Fruit fly (Drosophila melanogaster) whole organism, prepupa: ENCODE data around the gene Dr.
A peak's percentile ranks its signal among the peaks of the same experiment; 100 is the strongest.

ENCODE experiments used
- CG10631 ChIP-seq: fragments of 200-800 bp; sonication (Bioruptor generic); optimal IDR thresholded peaks from 2 replicates; lab custom pipeline; 2016; ENCODE audit warnings: missing biosample characterization, missing genetic modification characterization
- CG10669 ChIP-seq: fragments of 200-800 bp; sonication (Bioruptor generic); optimal IDR thresholded peaks from 3 replicates; lab custom pipeline; 2018; ENCODE audit warnings: missing biosample characterization, mild to moderate bottlenecking, missing genetic modification characterization, moderate library complexity
- CG11762 ChIP-seq: fragments of 200-800 bp; sonication (Bioruptor generic); optimal IDR thresholded peaks from 3 replicates; lab custom pipeline; 2016; ENCODE audit warnings: missing biosample characterization, missing genetic modification characterization; ENCODE audit not compliant: insufficient read depth
- CG15336 ChIP-seq: fragments of 200-800 bp; sonication (Bioruptor generic); IDR thresholded peaks from 2 replicates; pipeline ENCODE4 v1.3.6; 2022; ENCODE audit warnings: missing biosample characterization, missing genetic modification characterization
- CG16779 ChIP-seq: fragments of 200-800 bp; sonication (Bioruptor generic); optimal IDR thresholded peaks from 3 replicates; lab custom pipeline; 2017; ENCODE audit warnings: missing biosample characterization, mild to moderate bottlenecking, missing genetic modification characterization
- CG31627 ChIP-seq: fragments of 200-800 bp; sonication (Bioruptor generic); optimal IDR thresholded peaks from 3 replicates; lab custom pipeline; 2016; ENCODE audit warnings: missing biosample characterization, missing genetic modification characterization
- CG32006 ChIP-seq: fragments of 200-800 bp; sonication (Bioruptor generic); optimal IDR thresholded peaks from 3 replicates; lab custom pipeline; 2017; ENCODE audit warnings: missing biosample characterization, mild to moderate bottlenecking, missing genetic modification characterization
- CG34406 ChIP-seq: fragments of 200-800 bp; sonication (Bioruptor generic); optimal IDR thresholded peaks from 3 replicates; lab custom pipeline; 2016; ENCODE audit warnings: missing biosample characterization, missing genetic modification characterization
- CG3919 ChIP-seq: fragments of 200-800 bp; sonication (Bioruptor generic); optimal IDR thresholded peaks from 3 replicates; lab custom pipeline; 2016; ENCODE audit warnings: missing biosample characterization, missing genetic modification characterization
- CG4318 ChIP-seq: fragments of 200-800 bp; sonication (Bioruptor generic); optimal IDR thresholded peaks from 3 replicates; lab custom pipeline; 2017; ENCODE audit warnings: missing biosample characterization, mild to moderate bottlenecking, missing genetic modification characterization
- CG6163 ChIP-seq: fragments of 200-800 bp; sonication (Bioruptor generic); IDR thresholded peaks from 3 replicates; pipeline ENCODE4 v1.3.6; 2022; ENCODE audit warnings: missing biosample characterization, missing genetic modification characterization
- CG6276 ChIP-seq: fragments of 200-800 bp; sonication (Bioruptor generic); optimal IDR thresholded peaks from 2 replicates; lab custom pipeline; 2017; ENCODE audit warnings: missing biosample characterization, mild to moderate bottlenecking, missing genetic modification characterization
- CG6854 ChIP-seq: fragments of 200-800 bp; sonication (Bioruptor generic); optimal IDR thresholded peaks from 2 replicates; lab custom pipeline; 2017; ENCODE audit warnings: missing biosample characterization, mild to moderate bottlenecking, missing genetic modification characterization
- CG7368 ChIP-seq: fragments of 200-800 bp; sonication (Bioruptor generic); optimal IDR thresholded peaks from 3 replicates; lab custom pipeline; 2016; ENCODE audit warnings: missing biosample characterization, missing genetic modification characterization
- CG8632 ChIP-seq: fragments of 200-800 bp; sonication (Bioruptor generic); optimal IDR thresholded peaks from 3 replicates; lab custom pipeline; 2016; ENCODE audit warnings: missing biosample characterization, missing genetic modification characterization
- CG9139 ChIP-seq: fragments of 200-800 bp; sonication (Bioruptor generic); optimal IDR thresholded peaks from 3 replicates; lab custom pipeline; 2017; ENCODE audit warnings: missing biosample characterization, mild to moderate bottlenecking, missing genetic modification characterization
- Eip78C ChIP-seq: fragments of 200-800 bp; sonication (Bioruptor generic); peaks from one replicate; lab custom pipeline; 2016; ENCODE audit warnings: missing biosample characterization, missing genetic modification characterization
- Hr38 ChIP-seq: sonication (Bioruptor generic); optimal IDR thresholded peaks from 2 replicates; lab custom pipeline; 2016; ENCODE audit warnings: missing biosample characterization, missing genetic modification characterization
- Hr4 ChIP-seq: fragments of 200-800 bp; sonication (Bioruptor generic); optimal IDR thresholded peaks from 3 replicates; lab custom pipeline; 2016; ENCODE audit warnings: missing biosample characterization, missing genetic modification characterization
- Met ChIP-seq: fragments of 200-800 bp; sonication (Bioruptor generic); optimal IDR thresholded peaks from 3 replicates; lab custom pipeline; 2016; ENCODE audit warnings: missing biosample characterization, missing genetic modification characterization
- Sox102F ChIP-seq: fragments of 200-800 bp; sonication (Bioruptor generic); optimal IDR thresholded peaks from 2 replicates; lab custom pipeline; 2016; ENCODE audit warnings: missing biosample characterization, mild to moderate bottlenecking, missing genetic modification characterization
- Sox14 ChIP-seq: fragments of 200-800 bp; sonication (Bioruptor generic); optimal IDR thresholded peaks from 3 replicates; lab custom pipeline; 2016; ENCODE audit warnings: missing biosample characterization, missing genetic modification characterization
- achi ChIP-seq: fragments of 200-800 bp; sonication (Bioruptor generic); optimal IDR thresholded peaks from 3 replicates; lab custom pipeline; 2016; ENCODE audit warnings: missing biosample characterization, missing genetic modification characterization
- cyc ChIP-seq: fragments of 200-800 bp; sonication (Bioruptor generic); optimal IDR thresholded peaks from 3 replicates; lab custom pipeline; 2016; ENCODE audit warnings: missing biosample characterization, missing genetic modification characterization
- dac ChIP-seq: fragments of 200-800 bp; sonication (Bioruptor generic); optimal IDR thresholded peaks from 2 replicates; lab custom pipeline; 2017; ENCODE audit warnings: missing biosample characterization, mild to moderate bottlenecking, missing genetic modification characterization
- eg ChIP-seq: fragments of 200-800 bp; sonication (Bioruptor generic); IDR thresholded peaks from 3 replicates; pipeline ENCODE4 v1.3.6; 2022; ENCODE audit warnings: missing biosample characterization, missing genetic modification characterization
- esn ChIP-seq: fragments of 200-800 bp; sonication (Bioruptor generic); optimal IDR thresholded peaks from 2 replicates; lab custom pipeline; 2016; ENCODE audit warnings: missing biosample characterization, mild to moderate bottlenecking, missing genetic modification characterization, moderate library complexity
- fd59A ChIP-seq: fragments of 200-800 bp; sonication (Bioruptor generic); optimal IDR thresholded peaks from 2 replicates; lab custom pipeline; 2017; ENCODE audit warnings: missing biosample characterization, mild to moderate bottlenecking, missing genetic modification characterization, missing genetic modification reagents
- fd85E ChIP-seq: fragments of 200-800 bp; sonication (Bioruptor generic); optimal IDR thresholded peaks from 3 replicates; lab custom pipeline; 2016; ENCODE audit warnings: missing biosample characterization, missing genetic modification characterization
- lz ChIP-seq: fragments of 200-800 bp; sonication (Bioruptor generic); optimal IDR thresholded peaks from 3 replicates; lab custom pipeline; 2016; ENCODE audit warnings: missing biosample characterization, missing genetic modification characterization
- salr ChIP-seq, 2 experiments: fragments of 200-800 bp; sonication (Bioruptor generic); optimal IDR thresholded peaks; 3 replicates each; lab custom pipeline; 2016 to 2018; ENCODE audit warnings: missing biosample characterization in 2 of 2, missing genetic modification characterization in 2 of 2, mild to moderate bottlenecking in 1 of 2
- ss ChIP-seq, 2 experiments: fragments of 200-800 bp; sonication (Bioruptor generic); optimal IDR thresholded peaks; 2 replicates in 1 of 2; 3 replicates in 1 of 2; lab custom pipeline; 2017 to 2018; ENCODE audit warnings: mild to moderate bottlenecking in 2 of 2, missing biosample characterization in 2 of 2, missing genetic modification characterization in 2 of 2, moderate library complexity in 1 of 2
- svp ChIP-seq: fragments of 200-800 bp; sonication (Bioruptor generic); peaks from one replicate; lab custom pipeline; 2016; ENCODE audit warnings: missing biosample characterization, missing genetic modification characterization
- topi ChIP-seq: fragments of 200-800 bp; sonication (Bioruptor generic); optimal IDR thresholded peaks from 3 replicates; lab custom pipeline; 2016; ENCODE audit warnings: missing biosample characterization, missing genetic modification characterization
- vri ChIP-seq: fragments of 200-800 bp; sonication (Bioruptor generic); optimal IDR thresholded peaks from 3 replicates; lab custom pipeline; 2016; ENCODE audit warnings: missing biosample characterization, mild to moderate bottlenecking, missing genetic modification characterization

The Dr gene

DNA sequence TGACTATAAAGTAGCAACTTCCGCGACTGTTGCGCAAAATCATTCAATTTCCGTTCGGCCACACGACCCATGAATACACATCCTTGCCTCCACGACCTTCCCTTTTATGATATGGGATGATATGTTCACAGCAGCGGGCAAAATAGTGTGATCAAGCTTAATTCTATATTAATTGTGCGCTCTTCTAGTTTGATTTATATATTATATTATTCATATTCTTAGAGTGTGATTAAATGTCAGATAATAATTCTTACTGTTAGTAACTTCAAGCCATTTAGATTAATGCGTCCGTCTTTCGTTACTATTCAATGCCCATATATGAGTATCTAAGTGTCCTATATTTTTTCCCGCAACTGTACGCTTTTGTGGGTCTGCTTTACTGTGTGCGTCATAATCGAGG, 25.2 kb downstream of the Dr start (continued):
- TF ChIP-seq CG31627 (GFP tag; lab: Kevin White, UChicago) = no peak

DNA sequence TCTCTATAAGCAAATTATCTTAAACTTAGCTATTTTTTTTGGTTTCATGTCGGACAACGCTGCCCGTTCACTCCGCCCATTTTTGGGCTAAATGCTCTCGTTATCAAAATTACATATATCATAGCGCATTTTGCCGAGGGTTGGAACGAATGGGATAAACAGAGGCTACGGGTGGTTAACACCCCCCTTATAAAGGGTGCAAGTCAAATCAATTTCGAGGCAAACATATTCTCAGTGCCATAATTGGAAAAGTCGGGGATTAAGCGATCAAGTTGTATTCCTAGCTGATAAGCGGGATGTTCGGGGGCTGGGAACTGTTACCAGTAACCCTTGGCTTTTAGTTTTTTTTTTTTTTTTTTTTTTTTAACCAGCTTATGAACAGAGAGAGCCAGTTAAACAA, 27.1 kb downstream of the Dr start:
- TF ChIP-seq CG6276 (GFP tag; lab: Kevin White, UChicago) = no peak
- no peak for TF ChIP-seq CG10669 (GFP tag; lab: Kevin White, UChicago)
- no peak for TF ChIP-seq CG32006 (GFP tag; lab: Kevin White, UChicago)
- no peak for TF ChIP-seq Eip78C (GFP tag; lab: Kevin White, UChicago)
- no peak for TF ChIP-seq salr (GFP tag; optimal IDR thresholded peaks at IDR 0.05; lab: Kevin White, UChicago)
- no peak for TF ChIP-seq cyc
- TF ChIP-seq svp (GFP tag; lab: Kevin White, UChicago) = no peak
- no peak for TF ChIP-seq lz
- TF ChIP-seq CG11762 (GFP tag; lab: Kevin White, UChicago) = no peak
- no peak for TF ChIP-seq CG10631
- no peak for TF ChIP-seq achi (GFP tag; lab: Kevin White, UChicago)

DNA sequence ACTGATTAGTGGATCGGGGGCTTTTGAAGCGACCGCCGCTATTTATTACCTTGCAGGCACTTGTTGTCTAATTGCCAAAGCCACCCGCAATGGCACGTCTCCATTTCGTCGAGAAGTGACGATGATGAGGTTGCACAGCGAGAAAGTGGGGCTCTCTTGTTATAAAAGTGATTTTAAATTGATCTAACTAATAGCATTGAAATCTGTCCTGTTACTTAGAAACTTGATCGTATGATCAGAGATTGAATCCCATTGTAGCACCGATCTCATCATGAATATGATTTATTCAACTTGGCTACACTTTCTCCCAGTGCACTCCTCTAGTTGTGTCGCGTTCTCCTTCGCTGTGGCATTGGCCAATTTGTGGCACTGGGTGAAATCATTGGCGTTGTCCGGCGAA, 28.1 kb downstream of the Dr start:
- TF ChIP-seq CG34406 (GFP tag; lab: Kevin White, UChicago) (no peak), eg (GFP tag; lab: Robert Waterston, UW) (0 out of 3 replicates have a peak, but pooled peaks have one; percentile 20), svp (GFP tag; lab: Kevin White, UChicago) (peak; percentile 49), lz (no peak), Hr4 (GFP tag; lab: Kevin White, UChicago) (peak; percentile 57), CG32006 (GFP tag; lab: Kevin White, UChicago) (peak; percentile 62), CG4318 (peak; percentile 24), CG15336 (GFP tag; lab: Robert Waterston, UW) (0 out of 2 replicates have a peak, but pooled peaks have one; percentile 17), Sox102F (GFP tag; lab: Kevin White, UChicago) (no peak), CG6163 (GFP tag; lab: Robert Waterston, UW) (peak; percentile 61; the same call in 2 of the 3 replicates)

DNA sequence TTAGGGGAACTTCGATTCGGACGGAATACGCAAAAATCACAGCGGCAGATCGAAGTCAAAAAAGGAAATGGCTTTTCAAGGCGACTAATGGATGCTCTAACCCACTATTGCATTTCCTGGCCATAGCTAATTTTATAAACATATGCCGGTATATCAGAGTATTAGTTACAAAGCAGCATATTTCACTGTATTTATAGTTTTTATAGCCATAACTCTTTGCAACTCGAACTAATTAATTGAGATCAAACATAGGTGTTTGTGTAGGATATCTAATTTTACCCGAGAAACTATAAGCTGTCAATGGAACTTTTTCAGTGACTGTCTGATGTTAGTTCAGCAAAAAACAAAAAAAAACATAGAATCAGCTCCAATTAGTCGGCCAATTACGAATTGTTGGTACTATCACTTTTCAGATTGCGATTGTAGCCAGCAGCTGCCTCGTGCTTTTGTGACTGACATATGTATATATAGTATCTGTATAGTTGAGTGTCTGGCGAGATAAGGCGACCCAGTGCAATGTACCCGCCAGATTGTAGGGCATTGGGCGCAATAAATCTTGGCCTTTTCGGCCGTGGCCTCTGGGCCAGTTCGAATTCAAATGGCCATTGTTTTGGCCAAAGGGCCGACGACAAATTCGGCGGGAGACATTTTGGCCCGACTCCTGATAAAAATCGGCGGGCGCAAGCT, 29.0 kb downstream of the Dr start:
- TF ChIP-seq esn (GFP tag; lab: Kevin White, UChicago) (peak; percentile 13), CG31627 (GFP tag; lab: Kevin White, UChicago) (no peak), dac (GFP tag; lab: Kevin White, UChicago) (no peak), CG3919 (GFP tag; lab: Kevin White, UChicago) (no peak), svp (GFP tag; lab: Kevin White, UChicago) (peak; percentile 94), Eip78C (GFP tag; lab: Kevin White, UChicago) (peak; percentile 58), Sox14 (GFP tag; lab: Kevin White, UChicago) (no peak), fd59A (no peak), Met (no peak), fd85E (GFP tag; lab: Kevin White, UChicago) (no peak), ss (GFP tag; optimal IDR thresholded peaks at IDR 0.05; lab: Kevin White, UChicago) (no peak), Hr38 (GFP tag; lab: Kevin White, UChicago) (no peak), CG8632 (GFP tag; lab: Kevin White, UChicago) (no peak), CG6854 (GFP tag; lab: Kevin White, UChicago) (no peak), CG9139 (no peak)

DNA sequence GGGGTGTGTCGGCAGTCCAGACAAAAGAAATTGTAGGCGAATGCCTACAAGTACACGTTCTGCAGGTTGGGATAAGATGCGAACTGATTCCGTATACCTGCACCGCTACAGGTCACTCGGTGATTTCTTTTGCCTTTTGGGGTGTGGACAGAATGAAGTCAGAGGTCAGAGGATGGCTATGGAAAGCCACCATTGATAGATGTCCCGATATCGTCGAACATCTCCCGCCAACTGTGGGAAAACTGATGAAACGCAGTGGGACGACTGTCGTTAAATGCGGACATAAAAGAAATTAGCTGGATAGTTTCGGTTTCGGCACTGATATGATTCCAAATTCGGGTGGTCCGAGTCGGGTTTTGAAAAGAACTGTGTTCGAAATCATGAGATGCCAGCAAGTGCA, 30.6 kb downstream of the Dr start:
- no peak for TF ChIP-seq vri (GFP tag; lab: Kevin White, UChicago)
- no peak for TF ChIP-seq fd85E (GFP tag; lab: Kevin White, UChicago)
- TF ChIP-seq CG15336 (GFP tag; lab: Robert Waterston, UW) = no peak
- TF ChIP-seq CG16779 (tag; lab: Kevin White, UChicago) = no peak
- TF ChIP-seq CG7368 (GFP tag; lab: Kevin White, UChicago) = no peak
- no peak for TF ChIP-seq eg (GFP tag; lab: Robert Waterston, UW)
- no peak for TF ChIP-seq Eip78C (GFP tag; lab: Kevin White, UChicago)
- TF ChIP-seq topi (GFP tag; lab: Kevin White, UChicago) = no peak
- no peak for TF ChIP-seq CG8632 (GFP tag; lab: Kevin White, UChicago)
